Fruit fly (Drosophila melanogaster) whole organism, adult: ENCODE data around the gene Osi23.

Experiments used
- CG11617 ChIP-seq: fragments of 200-800 bp; sonication (Bioruptor generic); optimal IDR thresholded peaks from 2 replicates; lab custom pipeline; 2017; ENCODE audit warnings: mild to moderate bottlenecking, missing biosample characterization, missing genetic modification reagents, missing genetic modification characterization
- CG12768 ChIP-seq: fragments of 200-800 bp; sonication (Bioruptor generic); optimal IDR thresholded peaks from 2 replicates; lab custom pipeline; 2017; ENCODE audit warnings: missing biosample characterization, missing genetic modification characterization, mild to moderate bottlenecking, moderate library complexity, missing genetic modification reagents
- CG1620 ChIP-seq: fragments of 200-800 bp; sonication (Bioruptor generic); optimal IDR thresholded peaks from 2 replicates; lab custom pipeline; 2016; ENCODE audit warnings: missing biosample characterization, missing genetic modification characterization
- CG33017 ChIP-seq: fragments of 200-800 bp; sonication (Bioruptor generic); optimal IDR thresholded peaks from 2 replicates; lab custom pipeline; 2018; ENCODE audit warnings: missing biosample characterization, mild to moderate bottlenecking, missing genetic modification characterization, moderate library complexity
- CG5204 ChIP-seq: fragments of 200-800 bp; sonication (Bioruptor generic); optimal IDR thresholded peaks from 2 replicates; lab custom pipeline; 2016; ENCODE audit warnings: missing biosample characterization, missing genetic modification characterization
- CG7045 ChIP-seq: fragments of 200-800 bp; sonication (Bioruptor generic); optimal IDR thresholded peaks from 2 replicates; lab custom pipeline; 2017; ENCODE audit warnings: missing biosample characterization, mild to moderate bottlenecking, missing genetic modification characterization
- CG7101 ChIP-seq: fragments of 200-800 bp; sonication (Bioruptor generic); optimal IDR thresholded peaks from 2 replicates; lab custom pipeline; 2018; ENCODE audit warnings: missing biosample characterization, mild to moderate bottlenecking, missing genetic modification characterization, moderate library complexity
- Crg-1 ChIP-seq: fragments of 200-800 bp; sonication (Bioruptor generic); optimal IDR thresholded peaks from 2 replicates; lab custom pipeline; 2016; ENCODE audit warnings: missing biosample characterization, missing genetic modification characterization
- Mnt ChIP-seq: fragments of 200-800 bp; sonication (Bioruptor generic); optimal IDR thresholded peaks from 2 replicates; lab custom pipeline; 2016; ENCODE audit warnings: missing biosample characterization, mild to moderate bottlenecking, missing genetic modification characterization
- bab1 ChIP-seq: fragments of 200-800 bp; sonication (Bioruptor generic); optimal IDR thresholded peaks from 3 replicates; lab custom pipeline; 2019; ENCODE audit warnings: missing biosample characterization, mild to moderate bottlenecking, missing genetic modification characterization, moderate library complexity
- kay ChIP-seq: fragments of 200-800 bp; sonication (Bioruptor generic); peaks from one replicate; lab custom pipeline; 2016; ENCODE audit warnings: missing biosample characterization, missing genetic modification characterization, borderline replicate concordance
- pad ChIP-seq: fragments of 200-800 bp; sonication (Bioruptor generic); optimal IDR thresholded peaks from 3 replicates; lab custom pipeline; 2017; ENCODE audit warnings: missing biosample characterization, missing genetic modification characterization, mild to moderate bottlenecking, moderate library complexity, missing genetic modification reagents
- tj ChIP-seq: fragments of 200-800 bp; sonication (Bioruptor generic); optimal IDR thresholded peaks from 3 replicates; lab custom pipeline; 2017; ENCODE audit warnings: missing biosample characterization, mild to moderate bottlenecking, missing genetic modification characterization, moderate library complexity
- toe ChIP-seq: fragments of 200-800 bp; sonication (Bioruptor generic); optimal IDR thresholded peaks from 2 replicates; lab custom pipeline; 2016; ENCODE audit warnings: missing biosample characterization, missing genetic modification characterization

- peak; percentile 94 for TF ChIP-seq kay (GFP tag; lab: Kevin White, UChicago)
- TF ChIP-seq Mnt (GFP tag; lab: Kevin White, UChicago), result no peak
- TF ChIP-seq CG11617 (GFP tag; lab: Kevin White, UChicago), result no peak
- no peak for TF ChIP-seq toe (GFP tag; lab: Kevin White, UChicago)
- TF ChIP-seq CG33017 (tag; lab: Kevin White, UChicago), result no peak
- TF ChIP-seq CG5204 (GFP tag; lab: Kevin White, UChicago), result no peak
- TF ChIP-seq bab1 (GFP tag; lab: Kevin White, UChicago), result peak; percentile 69
- no peak for TF ChIP-seq tj
- TF ChIP-seq pad (GFP tag; lab: Kevin White, UChicago), result no peak
- TF ChIP-seq CG1620 (GFP tag; lab: Kevin White, UChicago), result no peak
- TF ChIP-seq CG12768 (GFP tag; lab: Kevin White, UChicago), result no peak
- TF ChIP-seq Crg-1 (GFP tag; lab: Kevin White, UChicago), result no peak
- no peak for TF ChIP-seq CG7101
- TF ChIP-seq CG7045 (GFP tag; lab: Kevin White, UChicago), result no peak
These were observed 14.5 kb upstream of the Osi23 start, which contains the start of the genes CG2224 and CDase for dm6 chr3R:30459066-30459935.
